Worm (Caenorhabditis elegans) whole organism, L4 larva: ENCODE measurements around the gene his-74.

Experiments
- D1046.2 ChIP-seq: fragments of 200-800 bp; sonication (Bioruptor generic); IDR thresholded peaks from 2 replicates; pipeline ENCODE4 v1.3.6; 2022; ENCODE audit warnings: missing genetic modification characterization, missing compliant biosample characterization
- aly-2 ChIP-seq: sonication (generic microtip); optimal IDR thresholded peaks from 2 replicates; lab custom pipeline; 2018; ENCODE audit warnings: missing biosample characterization, missing genetic modification characterization
- ceh-62 ChIP-seq: sonication (generic microtip); optimal IDR thresholded peaks from 2 replicates; lab custom pipeline; 2017; ENCODE audit warnings: missing biosample characterization, missing genetic modification characterization
- ceh-82 ChIP-seq: sonication (generic microtip); optimal IDR thresholded peaks from 2 replicates; lab custom pipeline; 2017; ENCODE audit warnings: missing biosample characterization, missing genetic modification characterization
- egl-27 ChIP-seq: sonication (generic microtip); optimal IDR thresholded peaks from 3 replicates; lab custom pipeline; 2017; ENCODE audit warnings: missing biosample characterization, missing genetic modification reagents, missing genetic modification characterization
- fos-1 ChIP-seq: fragments of 150-350 bp; optimal IDR thresholded peaks from 2 replicates; lab custom pipeline; 2014; ENCODE audit warnings: missing biosample characterization, missing genetic modification characterization
- hmg-1.1 ChIP-seq: fragments of 200-800 bp; sonication (Bioruptor generic); IDR thresholded peaks from 2 replicates; pipeline ENCODE4 v1.3.6; 2022; ENCODE audit warnings: missing genetic modification reagents, missing genetic modification characterization, missing compliant biosample characterization
- nhr-28 ChIP-seq: fragments of 150-350 bp; optimal IDR thresholded peaks from 2 replicates; lab custom pipeline; 2014; ENCODE audit warnings: missing biosample characterization, missing genetic modification characterization
- pqm-1 ChIP-seq: sonication (generic microtip); optimal IDR thresholded peaks from 2 replicates; lab custom pipeline; 2017; ENCODE audit warnings: missing biosample characterization, missing genetic modification characterization
- snpc-1.2 ChIP-seq: fragments of 200-800 bp; sonication (Bioruptor generic); IDR thresholded peaks from 2 replicates; pipeline ENCODE4 v1.3.6; 2022; ENCODE audit warnings: missing genetic modification reagents, missing genetic modification characterization, missing compliant biosample characterization

- TF ChIP-seq D1046.2 (GFP tag; lab: Robert Waterston, UW): no peak
- no peak for TF ChIP-seq hmg-1.1 (GFP tag; lab: Robert Waterston, UW)
- no peak for TF ChIP-seq fos-1
- no peak for TF ChIP-seq snpc-1.2 (GFP tag; lab: Robert Waterston, UW)
- no peak for TF ChIP-seq aly-2
- no peak for TF ChIP-seq ceh-82 (tag; lab: Kevin White, UChicago)
- TF ChIP-seq egl-27 (tag; lab: Kevin White, UChicago): no peak
- no peak for TF ChIP-seq pqm-1 (tag; lab: Kevin White, UChicago)
- no peak for TF ChIP-seq nhr-28
- no peak for TF ChIP-seq ceh-62 (tag; lab: Kevin White, UChicago)
Measured at ce11 chrV:12629743-12630142, 30.4 kb downstream of the his-74 start, which contains the start of gene F56H9.6.
